Fruit fly (Drosophila melanogaster) whole organism, embryonic: Measurements from ENCODE around the gene Tgt.
A peak's percentile ranks its signal among the peaks of the same experiment; 100 is the strongest.

Experiments
- Adf1 ChIP-seq: fragments of 200-800 bp; sonication (Bioruptor generic); IDR thresholded peaks from 2 replicates; pipeline ENCODE4 v1.3.6; 2022; ENCODE audit warnings: missing biosample characterization, missing genetic modification characterization
- CG10366 ChIP-seq: fragments of 200-800 bp; sonication (Bioruptor generic); IDR thresholded peaks from 2 replicates; pipeline ENCODE4 v1.3.6; 2022; ENCODE audit warnings: missing biosample characterization, missing genetic modification characterization
- CG10959 ChIP-seq: fragments of 200-800 bp; sonication (Bioruptor generic); IDR thresholded peaks from 2 replicates; pipeline ENCODE4 v1.3.6; 2022; ENCODE audit warnings: missing biosample characterization, missing genetic modification characterization
- CG11085 ChIP-seq: fragments of 200-800 bp; sonication (Bioruptor generic); IDR thresholded peaks from 2 replicates; pipeline ENCODE4 v1.3.6; 2022; ENCODE audit warnings: missing biosample characterization, missing genetic modification characterization
- CG12071 ChIP-seq: fragments of 200-800 bp; sonication (Bioruptor generic); optimal IDR thresholded peaks from 3 replicates; lab custom pipeline; 2018; ENCODE audit warnings: missing biosample characterization, mild to moderate bottlenecking, missing genetic modification characterization
- CG13775 ChIP-seq: fragments of 200-800 bp; sonication (Bioruptor generic); optimal IDR thresholded peaks from 3 replicates; lab custom pipeline; 2017; ENCODE audit warnings: missing biosample characterization, mild to moderate bottlenecking, missing genetic modification characterization
- CG15514 ChIP-seq: fragments of 200-800 bp; sonication (Bioruptor generic); optimal IDR thresholded peaks from 3 replicates; lab custom pipeline; 2017; ENCODE audit warnings: missing biosample characterization, missing genetic modification characterization, mild to moderate bottlenecking, moderate library complexity, missing genetic modification reagents
- CG16863 ChIP-seq: fragments of 200-800 bp; sonication (Bioruptor generic); optimal IDR thresholded peaks from 3 replicates; lab custom pipeline; 2016; ENCODE audit warnings: missing biosample characterization, missing genetic modification characterization
- CG1792 ChIP-seq: fragments of 200-800 bp; sonication (Bioruptor generic); optimal IDR thresholded peaks from 2 replicates; lab custom pipeline; 2016; ENCODE audit warnings: missing biosample characterization, missing genetic modification characterization
- CG2120 ChIP-seq: fragments of 200-800 bp; sonication (Bioruptor generic); optimal IDR thresholded peaks from 3 replicates; lab custom pipeline; 2016; ENCODE audit warnings: missing biosample characterization, missing genetic modification characterization
- CG31365 ChIP-seq: fragments of 200-800 bp; sonication (Bioruptor generic); optimal IDR thresholded peaks from 2 replicates; lab custom pipeline; 2018; ENCODE audit warnings: missing biosample characterization, mild to moderate bottlenecking, missing genetic modification characterization
- CG32532 ChIP-seq: fragments of 200-800 bp; sonication (Bioruptor generic); IDR thresholded peaks from 2 replicates; pipeline ENCODE4 v1.3.6; 2022; ENCODE audit warnings: missing biosample characterization, missing genetic modification characterization
- CG42726 ChIP-seq: fragments of 200-800 bp; sonication (Bioruptor generic); IDR thresholded peaks from 2 replicates; pipeline ENCODE4 v1.3.6; 2022; ENCODE audit warnings: missing biosample characterization, missing genetic modification characterization; ENCODE audit not compliant: partially characterized antibody
- CG4360 ChIP-seq: fragments of 200-800 bp; sonication (Bioruptor generic); IDR thresholded peaks from 2 replicates; pipeline ENCODE4 v1.3.6; 2022; ENCODE audit warnings: missing biosample characterization, missing genetic modification characterization
- CG5180 ChIP-seq: fragments of 200-800 bp; sonication (Bioruptor generic); optimal IDR thresholded peaks from 3 replicates; lab custom pipeline; 2017; ENCODE audit warnings: missing biosample characterization, missing genetic modification characterization, mild to moderate bottlenecking, moderate library complexity, missing genetic modification reagents
- CG7357 ChIP-seq: fragments of 200-800 bp; sonication (Bioruptor generic); IDR thresholded peaks from 3 replicates; pipeline ENCODE4 v1.3.6; 2022; ENCODE audit warnings: missing biosample characterization, missing genetic modification characterization
- CG8281 ChIP-seq: fragments of 200-800 bp; sonication (Bioruptor generic); optimal IDR thresholded peaks from 2 replicates; lab custom pipeline; 2018; ENCODE audit warnings: missing biosample characterization, mild to moderate bottlenecking, missing genetic modification characterization, moderate library complexity
- D ChIP-seq, 2 experiments: fragments of 200-800 bp in 1 of 2; fragments of >200 bp in 1 of 2; sonication (Bioruptor generic) in 1 of 2; optimal IDR thresholded peaks; 2 replicates in 1 of 2; 3 replicates in 1 of 2; lab custom pipeline; 2017; ENCODE audit warnings: mild to moderate bottlenecking in 1 of 2, missing biosample characterization in 1 of 2, missing genetic modification characterization in 1 of 2, missing genetic modification reagents in 1 of 2
- Dbx ChIP-seq: fragments of 200-800 bp; sonication (Bioruptor generic); IDR thresholded peaks from 3 replicates; pipeline ENCODE4 v1.3.6; 2022; ENCODE audit warnings: missing biosample characterization, missing genetic modification characterization
- Fer2 ChIP-seq: fragments of 200-800 bp; sonication (Bioruptor generic); optimal IDR thresholded peaks from 2 replicates; lab custom pipeline; 2018; ENCODE audit warnings: missing biosample characterization, mild to moderate bottlenecking, missing genetic modification characterization, moderate library complexity
- H15 ChIP-seq: fragments of 200-800 bp; sonication (Bioruptor generic); IDR thresholded peaks from 3 replicates; pipeline ENCODE4 v1.3.6; 2022; ENCODE audit warnings: missing biosample characterization, missing genetic modification characterization
- HLH3B ChIP-seq: fragments of 200-800 bp; sonication (Bioruptor generic); IDR thresholded peaks from 2 replicates; pipeline ENCODE4 v1.3.6; 2022; ENCODE audit warnings: missing biosample characterization, missing genetic modification characterization
- HLH54F ChIP-seq: fragments of 200-800 bp; sonication (Bioruptor generic); optimal IDR thresholded peaks from 3 replicates; lab custom pipeline; 2016; ENCODE audit warnings: missing biosample characterization, missing genetic modification characterization
- Hey ChIP-seq: fragments of 200-800 bp; sonication (Bioruptor generic); optimal IDR thresholded peaks from 3 replicates; lab custom pipeline; 2018; ENCODE audit warnings: missing biosample characterization, mild to moderate bottlenecking, missing genetic modification characterization
- MBD-R2 ChIP-seq: fragments of 200-800 bp; sonication (Bioruptor generic); IDR thresholded peaks from 2 replicates; pipeline ENCODE4 v1.3.6; 2022; ENCODE audit warnings: missing biosample characterization, missing genetic modification characterization
- Scr ChIP-seq: fragments of 200-800 bp; sonication (Bioruptor generic); IDR thresholded peaks from 2 replicates; pipeline ENCODE4 v1.3.6; 2022; ENCODE audit warnings: missing biosample characterization, missing genetic modification characterization; ENCODE audit not compliant: partially characterized antibody
- Sry-β ChIP-seq: fragments of 200-800 bp; sonication (Bioruptor generic); optimal IDR thresholded peaks from 2 replicates; lab custom pipeline; 2018; ENCODE audit warnings: missing biosample characterization, mild to moderate bottlenecking, missing genetic modification characterization, moderate library complexity
- Taf1 ChIP-seq: fragments of 200-800 bp; sonication (Bioruptor generic); IDR thresholded peaks from 2 replicates; pipeline ENCODE4 v1.3.6; 2022; ENCODE audit warnings: missing biosample characterization, missing genetic modification characterization
- YL-1 ChIP-seq: fragments of 200-800 bp; sonication (Bioruptor generic); optimal IDR thresholded peaks from 3 replicates; lab custom pipeline; 2017; ENCODE audit warnings: missing biosample characterization, mild to moderate bottlenecking, missing genetic modification characterization
- abd-A ChIP-seq: fragments of 200-800 bp; sonication (Bioruptor generic); optimal IDR thresholded peaks from 3 replicates; lab custom pipeline; 2019; ENCODE audit warnings: missing biosample characterization, mild to moderate bottlenecking, missing genetic modification characterization, moderate library complexity
- dmrt99B ChIP-seq: fragments of 200-800 bp; sonication (Bioruptor generic); optimal IDR thresholded peaks from 2 replicates; lab custom pipeline; 2018; ENCODE audit warnings: missing biosample characterization, mild to moderate bottlenecking, missing genetic modification characterization, moderate library complexity
- fu2 ChIP-seq: fragments of 200-800 bp; sonication (Bioruptor generic); optimal IDR thresholded peaks from 2 replicates; lab custom pipeline; 2016; ENCODE audit warnings: missing biosample characterization, missing genetic modification characterization
- gro ChIP-seq: fragments of 200-800 bp; sonication (Bioruptor generic); optimal IDR thresholded peaks from 2 replicates; lab custom pipeline; 2016; ENCODE audit warnings: missing biosample characterization, missing genetic modification characterization
- gt ChIP-seq: fragments of 200-800 bp; sonication (Bioruptor generic); IDR thresholded peaks from 2 replicates; pipeline ENCODE4 v1.3.6; 2022; ENCODE audit warnings: missing biosample characterization, missing genetic modification characterization
- hkb ChIP-seq, 2 experiments: fragments of 200-800 bp in 1 of 2; fragments of >200 bp in 1 of 2; sonication (Bioruptor generic) in 1 of 2; IDR thresholded peaks in 1 of 2; optimal IDR thresholded peaks in 1 of 2; 2 replicates each; pipeline versions ENCODE4 v1.3.6 to Lab custom; 2017 to 2022; ENCODE audit warnings: missing biosample characterization in 1 of 2, missing genetic modification characterization in 1 of 2
- hth ChIP-seq: fragments of >200 bp; optimal IDR thresholded peaks from 2 replicates; lab custom pipeline; 2017; ENCODE audit warnings: inconsistent platforms
- jigr1 ChIP-seq: fragments of 200-800 bp; sonication (Bioruptor generic); IDR thresholded peaks from 3 replicates; pipeline ENCODE4 v1.3.6; 2022; ENCODE audit warnings: missing biosample characterization, missing genetic modification characterization
- knrl ChIP-seq: fragments of 200-800 bp; sonication (Bioruptor generic); IDR thresholded peaks from 3 replicates; pipeline ENCODE4 v1.3.6; 2022; ENCODE audit warnings: missing biosample characterization, missing genetic modification characterization; ENCODE audit not compliant: partially characterized antibody
- lbe ChIP-seq: fragments of 200-800 bp; sonication (Bioruptor generic); optimal IDR thresholded peaks from 2 replicates; lab custom pipeline; 2016; ENCODE audit warnings: missing biosample characterization, mild to moderate bottlenecking, missing genetic modification characterization
- mirr ChIP-seq: fragments of 200-800 bp; sonication (Bioruptor generic); optimal IDR thresholded peaks from 3 replicates; lab custom pipeline; 2018; ENCODE audit warnings: missing biosample characterization, mild to moderate bottlenecking, missing genetic modification characterization
- oc ChIP-seq: fragments of 200-800 bp; sonication (Bioruptor generic); optimal IDR thresholded peaks from 2 replicates; lab custom pipeline; 2018; ENCODE audit warnings: missing biosample characterization, mild to moderate bottlenecking, missing genetic modification characterization, moderate library complexity
- otp ChIP-seq: fragments of 200-800 bp; sonication (Bioruptor generic); IDR thresholded peaks from 3 replicates; pipeline ENCODE4, ENCODE4 v1.3.6; 2022; ENCODE audit warnings: missing biosample characterization, missing genetic modification characterization
- p53 ChIP-seq: fragments of 200-800 bp; sonication (Bioruptor generic); optimal IDR thresholded peaks from 2 replicates; lab custom pipeline; 2016; ENCODE audit warnings: missing biosample characterization, missing genetic modification characterization
- sc ChIP-seq, 3 experiments: fragments of >200 bp in 2 of 3; fragments of 200-800 bp in 1 of 3; sonication (Bioruptor generic) in 1 of 3; optimal IDR thresholded peaks; 2 replicates in 2 of 3; 3 replicates in 1 of 3; lab custom pipeline; 2017; ENCODE audit warnings: mild to moderate bottlenecking in 1 of 3, missing biosample characterization in 1 of 3, missing genetic modification characterization in 1 of 3, missing genetic modification reagents in 1 of 3
- sqz ChIP-seq: fragments of 200-800 bp; sonication (Bioruptor generic); optimal IDR thresholded peaks from 3 replicates; lab custom pipeline; 2018; ENCODE audit warnings: missing biosample characterization, mild to moderate bottlenecking, missing genetic modification characterization
- ssp ChIP-seq: fragments of 200-800 bp; sonication (Bioruptor generic); IDR thresholded peaks from 2 replicates; pipeline ENCODE4 v1.3.6; 2022; ENCODE audit warnings: missing biosample characterization, missing genetic modification characterization
- tna ChIP-seq: fragments of 200-800 bp; sonication (Bioruptor generic); IDR thresholded peaks from 2 replicates; pipeline ENCODE4 v1.3.6; 2022; ENCODE audit warnings: missing biosample characterization, missing genetic modification characterization; ENCODE audit not compliant: partially characterized antibody
- usp ChIP-seq: fragments of >200 bp; optimal IDR thresholded peaks from 2 replicates; lab custom pipeline; 2017; ENCODE audit warnings: missing biosample characterization, missing genetic modification characterization

Tgt gene

dm6 chr2L:1217033-1217612 lies 33.3 kb downstream of the Tgt start (continued):
- TF ChIP-seq HLH54F (GFP tag; lab: Kevin White, UChicago) (no peak), jigr1 (GFP tag; lab: Robert Waterston, UW) (no peak), lbe (no peak), CG4360 (GFP tag; lab: Robert Waterston, UW) (no peak), CG10959 (GFP tag; lab: Robert Waterston, UW) (no peak), Scr (GFP tag; lab: Robert Waterston, UW) (no peak), abd-A (tag; lab: Kevin White, UChicago) (peak; percentile 87), oc (tag; lab: Kevin White, UChicago) (no peak), otp (GFP tag; lab: Robert Waterston, UW) (no peak), CG12071 (GFP tag; lab: Kevin White, UChicago) (no peak)

dm6 chr2L:1217892-1218473 lies 34.1 kb downstream of the Tgt start:
- TF ChIP-seq ssp (GFP tag; lab: Robert Waterston, UW) (no peak), tna (GFP tag; lab: Robert Waterston, UW) (no peak), CG8281 (tag; lab: Kevin White, UChicago) (no peak), CG10366 (peak; percentile 7; the same call in 1 of the 2 replicates), Dbx (GFP tag; lab: Robert Waterston, UW) (no peak), usp (GFP tag; lab: Kevin White, UChicago) (no peak), sc (optimal IDR thresholded peaks at IDR 0.05; lab: Kevin White, UChicago) (no peak), sc (GFP tag; optimal IDR thresholded peaks at IDR 0.05; lab: Kevin White, UChicago) (no peak), fu2 (GFP tag; lab: Kevin White, UChicago) (no peak), CG7357 (GFP tag; lab: Robert Waterston, UW) (no peak), HLH3B (GFP tag; lab: Robert Waterston, UW) (no peak), H15 (no peak), hkb (optimal IDR thresholded peaks at IDR 0.05; lab: Kevin White, UChicago) (no peak), hkb (GFP tag; IDR thresholded peaks at IDR 0.05; lab: Robert Waterston, UW) (no peak), sqz (GFP tag; lab: Kevin White, UChicago) (no peak), YL-1 (GFP tag; lab: Kevin White, UChicago) (no peak), mirr (GFP tag; lab: Kevin White, UChicago) (no peak), Adf1 (GFP tag; lab: Robert Waterston, UW) (no peak), D (optimal IDR thresholded peaks at IDR 0.05; lab: Kevin White, UChicago) (no peak), D (GFP tag; optimal IDR thresholded peaks at IDR 0.05; lab: Kevin White, UChicago) (no peak), Taf1 (GFP tag; lab: Robert Waterston, UW) (no peak), CG5180 (GFP tag; lab: Kevin White, UChicago) (no peak), MBD-R2 (GFP tag; lab: Robert Waterston, UW) (no peak), CG32532 (GFP tag; lab: Robert Waterston, UW) (0 out of 2 replicates have a peak, but pooled peaks have one; percentile 15), CG11085 (GFP tag; lab: Robert Waterston, UW) (no peak), Sry-β (GFP tag; lab: Kevin White, UChicago) (no peak), Hey (tag; lab: Kevin White, UChicago) (no peak), knrl (no peak), p53 (GFP tag; lab: Kevin White, UChicago) (no peak), CG16863 (GFP tag; lab: Kevin White, UChicago) (no peak), CG2120 (peak; percentile 65), CG1792 (no peak), gro (GFP tag; lab: Kevin White, UChicago) (no peak), CG31365 (tag; lab: Kevin White, UChicago) (no peak), dmrt99B (no peak), CG15514 (GFP tag; lab: Kevin White, UChicago) (no peak), gt (GFP tag; lab: Robert Waterston, UW) (no peak), CG42726 (GFP tag; lab: Robert Waterston, UW) (no peak), CG13775 (no peak), hth (no peak), Fer2 (tag; lab: Kevin White, UChicago) (no peak)
